Fruit fly (Drosophila melanogaster) Kc167 (cell line): Measurements from ENCODE around the gene mRpL35.

Source experiments
- Myc ChIP-seq: fragments of >200 bp; optimal IDR thresholded peaks from 2 replicates; lab custom pipeline; 2017; ENCODE audit warnings: missing external identifiers
- Sin3A ChIP-seq: fragments of >200 bp; optimal IDR thresholded peaks from 2 replicates; lab custom pipeline; 2018; ENCODE audit warnings: missing external identifiers
- h ChIP-seq: fragments of >200 bp; optimal IDR thresholded peaks from 3 replicates; lab custom pipeline; 2018; ENCODE audit warnings: missing external identifiers
- insv ChIP-seq: fragments of >200 bp; optimal IDR thresholded peaks from 3 replicates; lab custom pipeline; 2018; ENCODE audit warnings: missing external identifiers
- psq ChIP-seq: fragments of >200 bp; optimal IDR thresholded peaks from 2 replicates; lab custom pipeline; 2017; ENCODE audit warnings: missing external identifiers
- ttk ChIP-seq: sonication (Bioruptor generic); optimal IDR thresholded peaks from 2 replicates; lab custom pipeline; 2017; ENCODE audit warnings: missing external identifiers

mRpL35 gene

dm6 chr3R:22053740-22054139 is 30.4 kb downstream of the mRpL35 start:
- no peak for TF ChIP-seq ttk
- TF ChIP-seq Sin3A (lab: Kevin White, UChicago) = no peak
- no peak for TF ChIP-seq Myc (lab: Kevin White, UChicago)

DNA sequence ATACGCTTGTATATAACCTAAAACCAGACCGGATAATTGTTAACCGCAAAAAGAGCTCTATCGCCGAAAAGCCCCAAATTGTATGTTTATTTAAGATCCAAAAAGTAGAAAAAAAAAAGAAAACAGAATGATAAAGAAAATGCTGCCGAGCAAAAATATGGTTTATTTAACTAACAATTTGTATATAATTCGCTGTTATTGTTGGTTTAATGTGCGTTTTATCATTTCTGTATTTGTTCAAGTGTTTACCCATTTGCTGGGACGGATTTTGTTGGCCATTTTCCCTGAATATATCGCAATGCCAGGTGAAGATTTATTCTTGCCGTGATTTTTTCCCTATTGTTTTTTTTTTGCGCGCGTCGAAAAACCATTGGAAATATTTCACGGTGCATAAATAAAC is 33.8 kb downstream of the mRpL35 start:
- no peak for TF ChIP-seq Sin3A (lab: Kevin White, UChicago)
- no peak for TF ChIP-seq psq
- TF ChIP-seq ttk = no peak
- TF ChIP-seq h = no peak
- TF ChIP-seq Myc (lab: Kevin White, UChicago) = no peak
- TF ChIP-seq insv (lab: Kevin White, UChicago) = no peak

DNA sequence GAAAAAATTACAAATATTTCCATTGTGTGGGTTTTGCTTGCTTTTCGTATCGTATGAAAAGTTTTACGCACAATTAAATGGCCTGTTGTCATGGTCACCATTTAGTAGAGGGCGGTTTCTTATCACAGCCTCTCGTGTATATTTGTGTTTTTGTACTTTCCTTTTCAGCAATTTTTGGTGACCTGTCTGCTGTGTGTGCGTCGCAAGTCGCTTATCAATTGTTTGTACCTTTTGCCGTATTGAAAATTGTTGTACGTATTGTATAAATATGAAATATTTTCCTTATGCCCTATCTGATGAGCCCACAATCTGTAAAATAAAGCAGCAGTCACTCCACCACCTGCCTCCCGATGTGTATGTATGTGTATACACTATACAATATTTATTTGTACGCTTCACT is 43.1 kb downstream of the mRpL35 start:
- TF ChIP-seq Sin3A (lab: Kevin White, UChicago) = no peak
- TF ChIP-seq ttk = no peak

DNA sequence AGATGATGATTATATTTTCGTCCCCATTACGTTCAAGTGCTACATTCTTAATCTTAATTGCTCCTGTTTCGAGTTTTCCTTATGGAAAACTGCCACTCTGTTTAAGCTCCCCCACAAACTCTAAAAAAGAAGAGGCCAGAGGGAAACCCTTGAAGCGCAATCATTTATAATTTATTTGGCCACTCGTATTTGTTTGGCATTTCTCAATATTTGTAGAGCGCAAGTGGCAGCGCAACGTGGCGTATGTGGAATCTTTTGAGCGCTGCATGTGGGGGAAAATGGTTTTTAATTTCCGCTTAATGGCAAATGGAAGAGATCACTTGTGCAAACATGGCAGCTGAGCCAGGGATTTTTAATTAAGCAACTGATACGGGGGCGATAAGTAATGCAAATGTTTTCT is 43.9 kb downstream of the mRpL35 start:
- no peak for TF ChIP-seq ttk
- TF ChIP-seq Sin3A (lab: Kevin White, UChicago) = no peak
- no peak for TF ChIP-seq psq
- TF ChIP-seq insv (lab: Kevin White, UChicago) = no peak
- TF ChIP-seq h = no peak
- TF ChIP-seq Myc (lab: Kevin White, UChicago) = no peak

DNA sequence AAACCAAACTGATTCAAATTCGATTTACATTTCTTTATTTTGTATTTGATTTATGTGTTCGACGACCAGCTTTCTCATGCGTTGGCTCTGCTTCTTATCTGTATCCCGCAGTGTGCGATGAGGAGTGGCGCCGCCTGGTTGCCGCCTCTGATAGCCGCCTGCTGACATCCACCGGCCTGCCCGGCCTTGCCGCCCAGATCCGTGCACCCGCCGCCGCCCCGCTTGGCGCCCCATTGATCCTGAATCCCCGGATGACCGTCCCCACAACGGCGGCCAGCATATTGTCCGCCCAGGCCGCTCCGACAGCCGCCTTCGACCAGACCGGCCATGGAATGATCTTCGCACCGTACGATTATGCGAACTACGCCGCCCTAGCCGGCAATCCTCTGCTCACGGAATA is 48.3 kb downstream of the mRpL35 start:
- TF ChIP-seq psq (no peak), ttk (no peak), insv (lab: Kevin White, UChicago) (no peak), Myc (lab: Kevin White, UChicago) (no peak), Sin3A (lab: Kevin White, UChicago) (no peak), h (no peak)

DNA sequence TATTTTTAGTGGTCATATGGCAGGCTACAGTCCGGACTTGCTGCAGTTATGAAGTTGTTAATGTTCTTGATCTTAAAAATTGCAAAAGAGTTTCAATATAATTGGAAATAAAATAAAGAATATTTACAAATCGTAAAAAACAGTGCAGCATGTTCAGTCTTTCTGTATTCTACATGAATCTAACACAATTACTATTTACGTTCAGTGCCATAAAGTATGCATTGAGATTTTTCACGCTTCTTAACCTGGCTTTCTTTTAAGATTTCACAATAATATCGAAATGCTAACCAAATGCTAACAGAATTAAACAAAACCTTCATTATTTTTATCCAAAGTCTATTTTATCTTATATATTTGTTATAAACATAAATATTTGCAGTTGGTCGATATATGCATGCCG is 49.2 kb downstream of the mRpL35 start:
- no peak for TF ChIP-seq h
- TF ChIP-seq Myc (lab: Kevin White, UChicago) = no peak
- TF ChIP-seq psq = no peak
